Worm (Caenorhabditis elegans): ENCODE measurements around the gene ccdc-12.

- no peak for TF ChIP-seq lin-13 (tag; optimal IDR thresholded peaks at IDR 0.05)
- no peak for TF ChIP-seq M03D4.4 (tag; optimal IDR thresholded peaks at IDR 0.05)
- TF ChIP-seq unc-62 (GFP tag; optimal IDR thresholded peaks at IDR 0.05): no peak
- no peak for TF ChIP-seq nhr-76 (tag; optimal IDR thresholded peaks at IDR 0.05)
- no peak for TF ChIP-seq elt-3 (tag; optimal IDR thresholded peaks at IDR 0.05)
- TF ChIP-seq mep-1 (tag; optimal IDR thresholded peaks at IDR 0.05): no peak
- TF ChIP-seq lsy-2 (tag; optimal IDR thresholded peaks at IDR 0.05): no peak
- TF ChIP-seq tbx-8 (GFP tag; optimal IDR thresholded peaks at IDR 0.05): no peak
- no peak for TF ChIP-seq ham-2 (GFP tag; optimal IDR thresholded peaks at IDR 0.05)
- no peak for TF ChIP-seq flh-1 (GFP tag; optimal IDR thresholded peaks at IDR 0.05)
- no peak for TF ChIP-seq nhr-237 (tag; optimal IDR thresholded peaks at IDR 0.05)
Observed at ce11 chrIV:2463311-2463710, 31.7 kb downstream of the ccdc-12 start, which contains the start of gene cdh-10.

Data from whole organism, mixed stage, embryonic.